Worm (Caenorhabditis elegans) whole organism, L4 larva: ENCODE data around the gene str-41.

Experiments used
- F26F4.8 ChIP-seq: fragments of 200-800 bp; sonication (Bioruptor generic); conservative IDR thresholded peaks from 2 replicates; pipeline ENCODE4 v1.3.6; 2022; ENCODE audit warnings: missing genetic modification characterization, missing compliant biosample characterization
- F37D6.2 ChIP-seq: sonication (generic microtip); optimal IDR thresholded peaks from 2 replicates; lab custom pipeline; 2016; ENCODE audit warnings: mild to moderate bottlenecking, missing genetic modification characterization, missing compliant biosample characterization
- F44E2.7 ChIP-seq: fragments of 200-800 bp; sonication (Bioruptor generic); IDR thresholded peaks from 2 replicates; pipeline ENCODE4 v2.1.2; 2022; ENCODE audit warnings: missing genetic modification characterization, missing compliant biosample characterization
- F49E8.2 ChIP-seq: sonication (generic microtip); optimal IDR thresholded peaks from 2 replicates; lab custom pipeline; 2016; ENCODE audit warnings: missing compliant biosample characterization, mild to moderate bottlenecking, missing genetic modification characterization, borderline replicate concordance
- Y5F2A.4 ChIP-seq: fragments of 200-800 bp; sonication (Bioruptor generic); optimal IDR thresholded peaks from 2 replicates; lab custom pipeline; 2018; ENCODE audit warnings: mild to moderate bottlenecking, missing genetic modification characterization, missing compliant biosample characterization
- ZK337.2 ChIP-seq: fragments of 200-800 bp; sonication (Bioruptor generic); IDR thresholded peaks from 2 replicates; pipeline ENCODE4 v1.3.6; 2022; ENCODE audit warnings: missing genetic modification reagents, missing genetic modification characterization, missing compliant biosample characterization
- ZK546.5 ChIP-seq, 2 experiments: sonication (generic microtip); optimal IDR thresholded peaks; 2 replicates each; lab custom pipeline; 2017; ENCODE audit warnings: missing biosample characterization in 2 of 2, missing genetic modification characterization in 2 of 2
- ceh-28 ChIP-seq: fragments of 150-350 bp; optimal IDR thresholded peaks from 2 replicates; lab custom pipeline; 2014; ENCODE audit warnings: missing biosample characterization, missing genetic modification reagents, missing genetic modification characterization
- ceh-44 ChIP-seq: fragments of 200-800 bp; sonication (Bioruptor generic); IDR thresholded peaks from 2 replicates; pipeline ENCODE4 v1.3.6; 2022; ENCODE audit warnings: missing genetic modification reagents, missing genetic modification characterization, missing compliant biosample characterization
- daf-16 ChIP-seq, 3 experiments: sonication (generic microtip); optimal IDR thresholded peaks; 2 replicates each; lab custom pipeline; 2016 to 2017; ENCODE audit warnings: missing genetic modification characterization in 3 of 3, missing genetic modification reagents in 3 of 3, mild to moderate bottlenecking in 2 of 3, missing compliant biosample characterization in 2 of 3, missing biosample characterization in 1 of 3, moderate library complexity in 1 of 3
- daf-19 ChIP-seq: fragments of 200-800 bp; sonication (Bioruptor generic); conservative IDR thresholded peaks from 2 replicates; pipeline ENCODE4 v1.3.6; 2022; ENCODE audit warnings: missing genetic modification characterization, missing compliant biosample characterization
- dmd-6 ChIP-seq: fragments of 200-800 bp; sonication (Bioruptor generic); IDR thresholded peaks from 2 replicates; pipeline ENCODE4 v1.3.6; 2022; ENCODE audit warnings: missing genetic modification reagents, missing genetic modification characterization, missing compliant biosample characterization
- egl-43 ChIP-seq: fragments of 200-800 bp; sonication (Bioruptor generic); IDR thresholded peaks from 2 replicates; pipeline ENCODE4 v1.3.6; 2022; ENCODE audit warnings: missing genetic modification reagents, missing genetic modification characterization, missing compliant biosample characterization
- fkh-10 ChIP-seq: fragments of 150-350 bp; optimal IDR thresholded peaks from 2 replicates; lab custom pipeline; 2014; ENCODE audit warnings: missing biosample characterization, missing genetic modification reagents, missing genetic modification characterization
- hlh-11 ChIP-seq: fragments of 200-800 bp; sonication (Bioruptor generic); optimal IDR thresholded peaks from 2 replicates; lab custom pipeline; 2018; ENCODE audit warnings: mild to moderate bottlenecking, missing genetic modification characterization, missing compliant biosample characterization
- madf-9 ChIP-seq: fragments of 200-800 bp; sonication (Bioruptor generic); conservative IDR thresholded peaks from 2 replicates; pipeline ENCODE4 v1.3.6; 2022; ENCODE audit warnings: missing genetic modification reagents, missing genetic modification characterization, missing compliant biosample characterization
- mdl-1 ChIP-seq, 2 experiments: fragments of 150-350 bp in 1 of 2; sonication (generic microtip) in 1 of 2; optimal IDR thresholded peaks; 2 replicates each; lab custom pipeline; 2014 to 2017; ENCODE audit warnings: missing biosample characterization in 2 of 2, missing genetic modification characterization in 2 of 2
- mep-1 ChIP-seq: fragments of 150-350 bp; sonication (generic microtip); optimal IDR thresholded peaks from 3 replicates; lab custom pipeline; 2014; ENCODE audit warnings: missing biosample characterization, missing genetic modification characterization
- mes-2 ChIP-seq: sonication (generic microtip); optimal IDR thresholded peaks from 2 replicates; lab custom pipeline; 2016; ENCODE audit warnings: missing genotype, mild to moderate bottlenecking, missing genetic modification characterization, missing compliant biosample characterization; ENCODE audit not compliant: poor library complexity, severe bottlenecking
- mxl-2 ChIP-seq: fragments of 200-800 bp; sonication (Bioruptor generic); conservative IDR thresholded peaks from 2 replicates; pipeline ENCODE4 v1.3.6; 2022; ENCODE audit warnings: missing genetic modification reagents, missing genetic modification characterization, missing compliant biosample characterization
- mxl-3 ChIP-seq: fragments of 200-800 bp; sonication (Bioruptor generic); optimal IDR thresholded peaks from 2 replicates; lab custom pipeline; 2018; ENCODE audit warnings: mild to moderate bottlenecking, missing genetic modification characterization, missing compliant biosample characterization
- nhr-102 ChIP-seq: sonication (generic microtip); optimal IDR thresholded peaks from 2 replicates; lab custom pipeline; 2016; ENCODE audit warnings: mild to moderate bottlenecking, missing genetic modification characterization, moderate library complexity, missing compliant biosample characterization
- nhr-11 ChIP-seq: fragments of 150-350 bp; optimal IDR thresholded peaks from 2 replicates; lab custom pipeline; 2014; ENCODE audit warnings: missing biosample characterization, missing genetic modification characterization
- nhr-25 ChIP-seq: sonication (generic microtip); optimal IDR thresholded peaks from 2 replicates; lab custom pipeline; 2017; ENCODE audit warnings: missing genetic modification characterization, mild to moderate bottlenecking, missing compliant biosample characterization, antibody characterized with exemption, moderate library complexity, borderline replicate concordance; ENCODE audit not compliant: insufficient read depth
- nhr-28 ChIP-seq: fragments of 150-350 bp; optimal IDR thresholded peaks from 2 replicates; lab custom pipeline; 2014; ENCODE audit warnings: missing biosample characterization, missing genetic modification characterization
- nhr-41 ChIP-seq: fragments of 200-800 bp; sonication (Bioruptor generic); IDR thresholded peaks from 2 replicates; pipeline ENCODE4 v1.3.6; 2022; ENCODE audit warnings: missing genetic modification reagents, missing genetic modification characterization, missing compliant biosample characterization
- nhr-42 ChIP-seq: fragments of 200-800 bp; sonication (Bioruptor generic); IDR thresholded peaks from 2 replicates; pipeline ENCODE4 v1.3.6; 2022; ENCODE audit warnings: missing genetic modification characterization, missing compliant biosample characterization
- nhr-6 ChIP-seq: fragments of 150-350 bp; optimal IDR thresholded peaks from 2 replicates; lab custom pipeline; 2014; ENCODE audit warnings: missing biosample characterization, missing genetic modification characterization
- nhr-76 ChIP-seq: fragments of 150-350 bp; optimal IDR thresholded peaks from 2 replicates; lab custom pipeline; 2014; ENCODE audit warnings: missing biosample characterization, missing genetic modification characterization
- pqm-1 ChIP-seq: sonication (generic microtip); optimal IDR thresholded peaks from 2 replicates; lab custom pipeline; 2017; ENCODE audit warnings: missing biosample characterization, missing genetic modification characterization
- spr-1 ChIP-seq: sonication (generic microtip); optimal IDR thresholded peaks from 2 replicates; lab custom pipeline; 2016; ENCODE audit warnings: mild to moderate bottlenecking, missing genetic modification characterization, missing compliant biosample characterization
- unc-62 ChIP-seq, 3 experiments: fragments of 150-350 bp in 1 of 3; sonication (generic microtip); optimal IDR thresholded peaks in 2 of 3; peaks in 1 of 3; 1 replicate in 1 of 3; 2 replicates in 2 of 3; lab custom pipeline; 2014 to 2017; ENCODE audit warnings: missing biosample characterization in 3 of 3, missing genetic modification characterization in 3 of 3, missing genetic modification reagents in 3 of 3, missing genotype in 1 of 3
- vab-7 ChIP-seq: fragments of 200-800 bp; sonication (Bioruptor generic); IDR thresholded peaks from 2 replicates; pipeline ENCODE4 v1.3.6; 2022; ENCODE audit warnings: missing genetic modification reagents, missing genetic modification characterization, missing compliant biosample characterization
- ztf-7 ChIP-seq: fragments of 150-350 bp; optimal IDR thresholded peaks from 2 replicates; lab custom pipeline; 2014; ENCODE audit warnings: missing biosample characterization, missing genetic modification characterization

str-41 gene

ce11 chrV:7411695-7412094 is at the start of gene str-41:
str-41 (plus strand) TSS chrV:7411995.
- no peak for TF ChIP-seq Y5F2A.4
- TF ChIP-seq mep-1 (tag; lab: Kevin White, UChicago) = no peak
- TF ChIP-seq, all 104 proteins: peak for 0

- TF ChIP-seq pqm-1 (tag; lab: Kevin White, UChicago) (peak; percentile 52), ZK546.5 (tag; optimal IDR thresholded peaks at IDR 0.05; lab: Kevin White, UChicago) (no peak), ceh-44 (GFP tag; lab: Robert Waterston, UW) (no peak), ceh-28 (tag; lab: Kevin White, UChicago) (no peak), vab-7 (no peak), hlh-11 (peak; percentile 53), nhr-6 (no peak), daf-16 (GFP tag; optimal IDR thresholded peaks at IDR 0.05; lab: Kevin White, UChicago) (no peak), daf-16 (tag; optimal IDR thresholded peaks at IDR 0.05; lab: Kevin White, UChicago) (peak; percentile 91), mdl-1 (tag; optimal IDR thresholded peaks at IDR 0.05; lab: Kevin White, UChicago) (no peak), ztf-7 (no peak), nhr-25 (tag; lab: Kevin White, UChicago) (no peak), egl-43 (GFP tag; lab: Robert Waterston, UW) (no peak), nhr-76 (tag; lab: Kevin White, UChicago) (no peak), nhr-11 (tag; lab: Kevin White, UChicago) (no peak), mep-1 (tag; lab: Kevin White, UChicago) (no peak), F26F4.8 (GFP tag; lab: Robert Waterston, UW) (no peak), nhr-28 (tag; lab: Kevin White, UChicago) (peak; percentile 71), ZK337.2 (no peak), madf-9 (no peak), mes-2 (no peak), F44E2.7 (GFP tag; lab: Robert Waterston, UW) (no peak), F49E8.2 (tag; lab: Kevin White, UChicago) (no peak), dmd-6 (peak; percentile 57; the same call in 1 of the 2 replicates), spr-1 (tag; lab: Kevin White, UChicago) (no peak), F37D6.2 (tag; lab: Kevin White, UChicago) (no peak), nhr-41 (GFP tag; lab: Robert Waterston, UW) (no peak), daf-19 (no peak), mxl-3 (no peak), mxl-2 (GFP tag; lab: Robert Waterston, UW) (no peak)
These were observed 47.7 kb upstream of the str-41 start, which contains the start of gene cyp-35A2 for ce11 chrV:7364059-7364458. cyp-35A2 (minus strand) TSS chrV:7364182.

- TF ChIP-seq nhr-42 (GFP tag; lab: Robert Waterston, UW) = no peak
- TF ChIP-seq daf-16 (GFP tag; optimal IDR thresholded peaks at IDR 0.05; lab: Kevin White, UChicago) = peak in 1 of 2 experiments; percentile 90
- TF ChIP-seq daf-16 (tag; optimal IDR thresholded peaks at IDR 0.05; lab: Kevin White, UChicago) = no peak
These were observed 46.8 kb upstream of the str-41 start, which contains the start of gene exc-13 for ce11 chrV:7364951-7365350. exc-13 (plus strand) TSS chrV:7365251.

- peak in 1 of 2 experiments; percentile 93 for TF ChIP-seq unc-62 (GFP tag; optimal IDR thresholded peaks at IDR 0.05 in 1 of 2; lab: Kevin White, UChicago)
- no peak for TF ChIP-seq unc-62 (tag; optimal IDR thresholded peaks at IDR 0.05; lab: Kevin White, UChicago)
- no peak for TF ChIP-seq nhr-102
These were observed 42.2 kb upstream of the str-41 start, which contains the start of gene srj-14 for ce11 chrV:7369578-7369977. srj-14 (plus strand) TSS chrV:7369708.

- TF ChIP-seq unc-62 (GFP tag; optimal IDR thresholded peaks at IDR 0.05 in 1 of 2; lab: Kevin White, UChicago) = peak in 1 of 2 experiments; percentile 20
- TF ChIP-seq unc-62 (tag; optimal IDR thresholded peaks at IDR 0.05; lab: Kevin White, UChicago) = no peak
- TF ChIP-seq fkh-10 = no peak
These were observed 37.7 kb upstream of the str-41 start, which contains the start of gene srx-56 for ce11 chrV:7374090-7374489. srx-56 (plus strand) TSS chrV:7374390.
